Worm (Caenorhabditis elegans): ENCODE data around the gene Y102A11A.5.

DNA sequence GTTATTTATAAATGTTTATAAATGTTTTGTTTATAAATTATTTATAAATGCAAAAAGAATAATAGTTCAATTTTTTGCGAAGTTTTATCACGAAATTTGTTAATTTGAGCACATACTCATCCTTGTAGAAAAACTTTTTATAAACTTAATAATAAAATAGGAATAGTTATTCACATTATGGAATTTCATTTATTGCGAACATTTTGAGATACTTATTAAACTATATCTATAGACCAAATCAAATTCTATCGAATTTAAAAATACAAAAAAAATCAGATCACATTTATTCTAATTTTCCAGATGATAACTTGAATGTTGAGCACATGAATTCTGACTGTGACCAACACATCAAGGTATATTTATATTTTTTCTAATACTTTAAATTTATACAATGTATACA, 12.5 kb downstream of the Y102A11A.5 start, which contains the start of gene Y102A11A.3:
- TF ChIP-seq aly-1 (tag; optimal IDR thresholded peaks at IDR 0.05), result no peak
- TF ChIP-seq ceh-36 (tag; optimal IDR thresholded peaks at IDR 0.05), result no peak
- TF ChIP-seq pes-1 (GFP tag; IDR thresholded peaks at IDR 0.05), result no peak
- no peak for TF ChIP-seq scrt-1 (GFP tag; IDR thresholded peaks at IDR 0.05)
- no peak for TF ChIP-seq B0310.2 (tag; optimal IDR thresholded peaks at IDR 0.05)
- TF ChIP-seq ama-1 (optimal IDR thresholded peaks at IDR 0.05), result no peak
- no peak for TF ChIP-seq ets-7 (tag; optimal IDR thresholded peaks at IDR 0.05)
- TF ChIP-seq sea-1 (GFP tag; conservative IDR thresholded peaks at IDR 0.05), result no peak
- TF ChIP-seq hnd-1 (tag; optimal IDR thresholded peaks at IDR 0.05), result no peak
- no peak for TF ChIP-seq tbx-37 (GFP tag; conservative IDR thresholded peaks at IDR 0.05)

Data from whole organism, early embryonic.